Fruit fly (Drosophila melanogaster) whole organism, embryonic: ENCODE measurements around the gene CG32333.

Experiments
- CG11723 ChIP-seq: fragments of 200-800 bp; sonication (Bioruptor generic); optimal IDR thresholded peaks from 2 replicates; lab custom pipeline; 2017; ENCODE audit warnings: missing biosample characterization, mild to moderate bottlenecking, missing genetic modification characterization
- CG13624 ChIP-seq: fragments of 200-800 bp; sonication (Bioruptor generic); optimal IDR thresholded peaks from 2 replicates; lab custom pipeline; 2016; ENCODE audit warnings: missing biosample characterization, missing genetic modification characterization
- CG15514 ChIP-seq: fragments of 200-800 bp; sonication (Bioruptor generic); optimal IDR thresholded peaks from 3 replicates; lab custom pipeline; 2017; ENCODE audit warnings: missing biosample characterization, missing genetic modification characterization, mild to moderate bottlenecking, moderate library complexity, missing genetic modification reagents
- CG15601 ChIP-seq: fragments of 200-800 bp; sonication (Bioruptor generic); optimal IDR thresholded peaks from 3 replicates; lab custom pipeline; 2019; ENCODE audit warnings: missing biosample characterization, mild to moderate bottlenecking, missing genetic modification characterization, moderate library complexity
- CG17359 ChIP-seq: fragments of 200-800 bp; sonication (Bioruptor generic); optimal IDR thresholded peaks from 3 replicates; lab custom pipeline; 2018; ENCODE audit warnings: missing biosample characterization, mild to moderate bottlenecking, missing genetic modification characterization, moderate library complexity
- CG17912 ChIP-seq: fragments of 200-800 bp; sonication (Bioruptor generic); optimal IDR thresholded peaks from 2 replicates; lab custom pipeline; 2018; ENCODE audit warnings: missing biosample characterization, mild to moderate bottlenecking, missing genetic modification characterization
- CG18476 ChIP-seq: fragments of 200-800 bp; sonication (Bioruptor generic); optimal IDR thresholded peaks from 2 replicates; lab custom pipeline; 2016; ENCODE audit warnings: missing biosample characterization, mild to moderate bottlenecking, missing genetic modification characterization
- CG2116 ChIP-seq: fragments of 200-800 bp; sonication (Bioruptor generic); optimal IDR thresholded peaks from 3 replicates; lab custom pipeline; 2018; ENCODE audit warnings: missing biosample characterization, mild to moderate bottlenecking, missing genetic modification characterization
- CG6254 ChIP-seq: fragments of 200-800 bp; sonication (Bioruptor generic); optimal IDR thresholded peaks from 3 replicates; lab custom pipeline; 2017; ENCODE audit warnings: mild to moderate bottlenecking, missing biosample characterization, missing genetic modification reagents, missing genetic modification characterization
- CG6683 ChIP-seq: fragments of 200-800 bp; sonication (Bioruptor generic); optimal IDR thresholded peaks from 2 replicates; lab custom pipeline; 2017; ENCODE audit warnings: missing biosample characterization, mild to moderate bottlenecking, missing genetic modification characterization, missing genetic modification reagents
- CG6765 ChIP-seq: fragments of 200-800 bp; sonication (Bioruptor generic); optimal IDR thresholded peaks from 3 replicates; lab custom pipeline; 2017; ENCODE audit warnings: missing biosample characterization, mild to moderate bottlenecking, missing genetic modification characterization
- CG7786 ChIP-seq: fragments of 200-800 bp; sonication (Bioruptor generic); optimal IDR thresholded peaks from 2 replicates; lab custom pipeline; 2016; ENCODE audit warnings: missing biosample characterization, missing genetic modification characterization
- CG7963 ChIP-seq: fragments of 200-800 bp; sonication (Bioruptor generic); IDR thresholded peaks from 3 replicates; pipeline ENCODE4 v1.3.6; 2022; ENCODE audit warnings: missing biosample characterization, missing genetic modification characterization; ENCODE audit not compliant: partially characterized antibody
- CG7987 ChIP-seq: fragments of 200-800 bp; sonication (Bioruptor generic); optimal IDR thresholded peaks from 2 replicates; lab custom pipeline; 2018; ENCODE audit warnings: missing biosample characterization, mild to moderate bottlenecking, missing genetic modification characterization, moderate library complexity
- CoRest ChIP-seq: fragments of 200-800 bp; sonication (Bioruptor generic); optimal IDR thresholded peaks from 3 replicates; lab custom pipeline; 2018; ENCODE audit warnings: missing biosample characterization, mild to moderate bottlenecking, missing genetic modification characterization, moderate library complexity
- CrebB ChIP-seq: fragments of 200-800 bp; sonication (Bioruptor generic); optimal IDR thresholded peaks from 3 replicates; lab custom pipeline; 2018; ENCODE audit warnings: missing biosample characterization, mild to moderate bottlenecking, missing genetic modification characterization
- Dad ChIP-seq: fragments of 200-800 bp; sonication (Bioruptor generic); optimal IDR thresholded peaks from 3 replicates; lab custom pipeline; 2016; ENCODE audit warnings: missing biosample characterization, missing genetic modification characterization
- Dref ChIP-seq: fragments of 200-800 bp; sonication (Bioruptor generic); IDR thresholded peaks from 2 replicates; pipeline ENCODE4 v1.3.6; 2022; ENCODE audit warnings: missing biosample characterization, missing genetic modification characterization
- Lhr ChIP-seq: fragments of 200-800 bp; sonication (Bioruptor generic); optimal IDR thresholded peaks from 3 replicates; lab custom pipeline; 2017; ENCODE audit warnings: mild to moderate bottlenecking, missing biosample characterization, missing genetic modification reagents, missing genetic modification characterization
- Myb ChIP-seq: fragments of 200-800 bp; sonication (Bioruptor generic); optimal IDR thresholded peaks from 2 replicates; lab custom pipeline; 2016; ENCODE audit warnings: missing biosample characterization, missing genetic modification characterization
- PHDP ChIP-seq: fragments of 200-800 bp; sonication (Bioruptor generic); optimal IDR thresholded peaks from 3 replicates; lab custom pipeline; 2018; ENCODE audit warnings: missing biosample characterization, mild to moderate bottlenecking, missing genetic modification characterization, moderate library complexity
- Pdp1 ChIP-seq, 2 experiments: fragments of 200-800 bp; sonication (Bioruptor generic); optimal IDR thresholded peaks; 3 replicates each; lab custom pipeline; 2016; ENCODE audit warnings: missing biosample characterization in 2 of 2, missing genetic modification characterization in 2 of 2, mild to moderate bottlenecking in 1 of 2, moderate library complexity in 1 of 2
- Rfx ChIP-seq: fragments of 200-800 bp; sonication (Bioruptor generic); IDR thresholded peaks from 2 replicates; pipeline ENCODE4 v1.3.6; 2022; ENCODE audit warnings: missing biosample characterization, missing genetic modification characterization
- Rx ChIP-seq: fragments of 200-800 bp; sonication (Bioruptor generic); IDR thresholded peaks from 2 replicates; pipeline ENCODE4 v1.3.6; 2022; ENCODE audit warnings: missing biosample characterization, missing genetic modification characterization
- Scr ChIP-seq: fragments of 200-800 bp; sonication (Bioruptor generic); IDR thresholded peaks from 2 replicates; pipeline ENCODE4 v1.3.6; 2022; ENCODE audit warnings: missing biosample characterization, missing genetic modification characterization; ENCODE audit not compliant: partially characterized antibody
- Stat92E ChIP-seq, 3 experiments: fragments of >200 bp in 2 of 3; fragments of 200-800 bp in 1 of 3; sonication (Bioruptor generic) in 1 of 3; optimal IDR thresholded peaks; 2 replicates each; lab custom pipeline; 2017 to 2019; ENCODE audit warnings: missing biosample characterization in 3 of 3, missing genetic modification characterization in 3 of 3, mild to moderate bottlenecking in 1 of 3, moderate library complexity in 1 of 3
- Xrp1 ChIP-seq: fragments of 200-800 bp; sonication (Bioruptor generic); IDR thresholded peaks from 2 replicates; pipeline ENCODE4 v1.3.6; 2022; ENCODE audit warnings: missing biosample characterization, missing genetic modification characterization
- ara ChIP-seq: fragments of 200-800 bp; sonication (Bioruptor generic); IDR thresholded peaks from 2 replicates; pipeline ENCODE4 v1.3.6; 2022; ENCODE audit warnings: missing biosample characterization, missing genetic modification characterization
- ash1 ChIP-seq: fragments of 200-800 bp; sonication (Bioruptor generic); optimal IDR thresholded peaks from 2 replicates; lab custom pipeline; 2018; ENCODE audit warnings: missing biosample characterization, mild to moderate bottlenecking, missing genetic modification characterization
- az2 ChIP-seq: fragments of 200-800 bp; sonication (Bioruptor generic); optimal IDR thresholded peaks from 3 replicates; lab custom pipeline; 2016; ENCODE audit warnings: missing biosample characterization, missing genetic modification characterization
- cg ChIP-seq: fragments of 200-800 bp; sonication (Bioruptor generic); optimal IDR thresholded peaks from 3 replicates; lab custom pipeline; 2019; ENCODE audit warnings: missing biosample characterization, mild to moderate bottlenecking, missing genetic modification characterization, moderate library complexity
- chn ChIP-seq: fragments of 200-800 bp; sonication (Bioruptor generic); optimal IDR thresholded peaks from 2 replicates; lab custom pipeline; 2016; ENCODE audit warnings: missing biosample characterization, missing genetic modification characterization
- danr ChIP-seq: fragments of 200-800 bp; sonication (Bioruptor generic); IDR thresholded peaks from 2 replicates; pipeline ENCODE4 v1.3.6; 2022; ENCODE audit warnings: missing biosample characterization, missing genetic modification characterization
- dpn ChIP-seq, 2 experiments: fragments of 200-800 bp; sonication (Bioruptor generic); optimal IDR thresholded peaks; 3 replicates each; lab custom pipeline; 2016; ENCODE audit warnings: missing biosample characterization in 2 of 2, missing genetic modification characterization in 2 of 2
- emc ChIP-seq: fragments of 200-800 bp; sonication (Bioruptor generic); optimal IDR thresholded peaks from 2 replicates; lab custom pipeline; 2016; ENCODE audit warnings: missing biosample characterization, missing genetic modification characterization
- esg ChIP-seq: fragments of 200-800 bp; sonication (Bioruptor generic); conservative IDR thresholded peaks from 2 replicates; pipeline ENCODE4 v1.3.6; 2022; ENCODE audit warnings: missing biosample characterization, missing genetic modification characterization
- fd3F ChIP-seq: fragments of 200-800 bp; sonication (Bioruptor generic); optimal IDR thresholded peaks from 2 replicates; lab custom pipeline; 2018; ENCODE audit warnings: missing biosample characterization, mild to moderate bottlenecking, missing genetic modification characterization, moderate library complexity
- fu2 ChIP-seq: fragments of 200-800 bp; sonication (Bioruptor generic); optimal IDR thresholded peaks from 2 replicates; lab custom pipeline; 2016; ENCODE audit warnings: missing biosample characterization, missing genetic modification characterization
- ken ChIP-seq: fragments of 200-800 bp; sonication (Bioruptor generic); IDR thresholded peaks from 3 replicates; pipeline ENCODE4 v1.3.6; 2022; ENCODE audit warnings: missing biosample characterization, missing genetic modification characterization
- mld ChIP-seq: fragments of 200-800 bp; sonication (Bioruptor generic); IDR thresholded peaks from 3 replicates; pipeline ENCODE4 v1.3.6; 2022; ENCODE audit warnings: missing biosample characterization, missing genetic modification characterization; ENCODE audit not compliant: partially characterized antibody
- nmo ChIP-seq: fragments of 200-800 bp; sonication (Bioruptor generic); optimal IDR thresholded peaks from 2 replicates; lab custom pipeline; 2018; ENCODE audit warnings: missing biosample characterization, mild to moderate bottlenecking, missing genetic modification characterization, moderate library complexity
- pho ChIP-seq: fragments of 200-800 bp; sonication (Bioruptor generic); optimal IDR thresholded peaks from 2 replicates; lab custom pipeline; 2016; ENCODE audit warnings: missing biosample characterization, missing genetic modification characterization
- pzg ChIP-seq: fragments of 200-800 bp; sonication (Bioruptor generic); optimal IDR thresholded peaks from 3 replicates; lab custom pipeline; 2018; ENCODE audit warnings: missing biosample characterization, mild to moderate bottlenecking, missing genetic modification characterization, moderate library complexity
- ranshi ChIP-seq: fragments of 200-800 bp; sonication (Bioruptor generic); IDR thresholded peaks from 2 replicates; pipeline ENCODE4 v1.3.6; 2022; ENCODE audit warnings: missing biosample characterization, missing genetic modification characterization
- schlank ChIP-seq: fragments of 200-800 bp; sonication (Bioruptor generic); optimal IDR thresholded peaks from 2 replicates; lab custom pipeline; 2018; ENCODE audit warnings: missing biosample characterization, mild to moderate bottlenecking, missing genetic modification characterization
- sima ChIP-seq: fragments of 200-800 bp; sonication (Bioruptor generic); optimal IDR thresholded peaks from 2 replicates; lab custom pipeline; 2016; ENCODE audit warnings: missing biosample characterization, missing genetic modification characterization
- sisA ChIP-seq: fragments of 200-800 bp; sonication (Bioruptor generic); IDR thresholded peaks from 2 replicates; pipeline ENCODE4 v1.3.6; 2022; ENCODE audit warnings: missing biosample characterization, missing genetic modification characterization
- tll ChIP-seq, 2 experiments: fragments of 200-800 bp in 1 of 2; fragments of >200 bp in 1 of 2; sonication (Bioruptor generic) in 1 of 2; optimal IDR thresholded peaks; 2 replicates each; lab custom pipeline; 2017 to 2019; ENCODE audit warnings: missing biosample characterization in 2 of 2, missing genetic modification characterization in 2 of 2, mild to moderate bottlenecking in 1 of 2, moderate library complexity in 1 of 2
- vnd ChIP-seq: fragments of 200-800 bp; sonication (Bioruptor generic); IDR thresholded peaks from 3 replicates; pipeline ENCODE4 v1.3.6; 2022; ENCODE audit warnings: missing biosample characterization, missing genetic modification characterization; ENCODE audit not compliant: partially characterized antibody

CG32333 gene

DNA sequence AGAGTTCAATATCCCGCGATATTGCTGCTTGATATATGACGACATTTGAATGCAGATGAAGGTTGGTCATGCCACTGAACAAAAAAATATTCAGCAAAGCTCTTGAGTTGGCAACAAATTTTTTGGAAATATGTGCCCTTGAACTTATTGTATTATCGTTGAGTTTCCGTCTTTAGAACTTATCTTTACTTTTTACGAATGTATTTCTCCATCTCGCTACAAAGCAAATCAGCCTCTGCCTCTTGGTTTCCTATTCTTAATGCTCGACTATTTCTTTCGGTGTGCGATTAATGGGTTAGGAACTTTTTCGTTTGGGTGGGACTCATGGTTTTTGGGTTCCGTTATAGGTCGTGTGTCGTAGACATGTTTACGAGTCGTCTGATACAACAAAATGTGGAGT, 47.4 kb downstream of the CG32333 start (continued):
- TF ChIP-seq nmo (GFP tag; lab: Kevin White, UChicago) (peak; percentile 89), Rfx (no peak), CG7786 (GFP tag; lab: Kevin White, UChicago) (peak; percentile 62), az2 (GFP tag; lab: Kevin White, UChicago) (peak; percentile 76), CG7963 (GFP tag; lab: Robert Waterston, UW) (no peak), CG6765 (GFP tag; lab: Kevin White, UChicago) (no peak), sima (GFP tag; lab: Kevin White, UChicago) (no peak), esg (GFP tag; lab: Robert Waterston, UW) (peak; percentile 62), CG13624 (peak; percentile 11), Lhr (GFP tag; lab: Kevin White, UChicago) (peak; percentile 49), CG17359 (tag; lab: Kevin White, UChicago) (peak; percentile 64), fd3F (GFP tag; lab: Kevin White, UChicago) (no peak), tll (GFP tag; optimal IDR thresholded peaks at IDR 0.05; lab: Kevin White, UChicago) (no peak), Xrp1 (peak; percentile 84), Scr (no peak), Pdp1 (GFP tag; optimal IDR thresholded peaks at IDR 0.05; lab: Kevin White, UChicago) (peak; percentile 49 to 66), emc (GFP tag; lab: Kevin White, UChicago) (no peak), dpn (GFP tag; optimal IDR thresholded peaks at IDR 0.05; lab: Kevin White, UChicago) (peak; percentile 60 to 75), CG15601 (peak; percentile 90), CG17912 (GFP tag; lab: Kevin White, UChicago) (no peak), CG18476 (no peak), pho (GFP tag; lab: Kevin White, UChicago) (peak; percentile 11), Dref (GFP tag; lab: Robert Waterston, UW) (no peak), danr (peak; percentile 42; the same call in 1 of the 2 replicates), pzg (GFP tag; lab: Kevin White, UChicago) (no peak), ara (peak; percentile 74), sisA (GFP tag; lab: Robert Waterston, UW) (peak; percentile 74), vnd (GFP tag; lab: Robert Waterston, UW) (no peak), CG6683 (no peak), chn (GFP tag; lab: Kevin White, UChicago) (peak; percentile 71), Myb (GFP tag; lab: Kevin White, UChicago) (peak; percentile 29), schlank (tag; lab: Kevin White, UChicago) (no peak), CrebB (no peak), Rx (GFP tag; lab: Robert Waterston, UW) (0 out of 2 replicates have a peak, but pooled peaks have one; percentile 16), PHDP (tag; lab: Kevin White, UChicago) (peak; percentile 73), Dad (GFP tag; lab: Kevin White, UChicago) (peak; percentile 41), fu2 (GFP tag; lab: Kevin White, UChicago) (peak; percentile 51), ranshi (GFP tag; lab: Robert Waterston, UW) (peak; percentile 59; the same call in 1 of the 2 replicates), mld (GFP tag; lab: Robert Waterston, UW) (no peak), Stat92E (GFP tag; optimal IDR thresholded peaks at IDR 0.05; lab: Kevin White, UChicago) (peak in 1 of 3 experiments; percentile 69), CG11723 (GFP tag; lab: Kevin White, UChicago) (peak; percentile 15), CG2116 (GFP tag; lab: Kevin White, UChicago) (peak; percentile 13), ken (GFP tag; lab: Robert Waterston, UW) (peak; percentile 55; the same call in 2 of the 3 replicates), cg (GFP tag; lab: Kevin White, UChicago) (no peak), CG6254 (peak; percentile 69), CG7987 (GFP tag; lab: Kevin White, UChicago) (no peak), CG15514 (GFP tag; lab: Kevin White, UChicago) (no peak), ash1 (GFP tag; lab: Kevin White, UChicago) (no peak), CoRest (tag; lab: Kevin White, UChicago) (peak; percentile 78)
